Worm (Caenorhabditis elegans): ENCODE data around the gene fbxa-67.
A peak's percentile ranks its signal among the peaks of the same experiment; 100 is the strongest.

Gene fbxa-67

ce11 chrIII:943426-943927 is 7.0 kb downstream of the fbxa-67 start, which contains the start of gene fbxa-59:
TSS of gene fbxa-59 (minus strand) at chrIII:943476.
- TF ChIP-seq tbx-37 (GFP tag; conservative IDR thresholded peaks at IDR 0.05): no peak
- no peak for TF ChIP-seq scrt-1 (GFP tag; IDR thresholded peaks at IDR 0.05)

- TF ChIP-seq hmg-4 (GFP tag; optimal IDR thresholded peaks at IDR 0.05): no peak
- TF ChIP-seq hmbx-1 (tag; optimal IDR thresholded peaks at IDR 0.05): no peak
- no peak for TF ChIP-seq tbx-37 (GFP tag; conservative IDR thresholded peaks at IDR 0.05)
- no peak for TF ChIP-seq ceh-36 (tag; optimal IDR thresholded peaks at IDR 0.05)
- TF ChIP-seq sea-1 (GFP tag; conservative IDR thresholded peaks at IDR 0.05): no peak
- TF ChIP-seq tbx-11 (GFP tag; IDR thresholded peaks at IDR 0.05): no peak
- no peak for TF ChIP-seq flt-1 (GFP tag; IDR thresholded peaks at IDR 0.05)
Measured at ce11 chrIII:941958-942357, 8.5 kb downstream of the fbxa-67 start.

ce11 chrIII:938569-938968 is 11.9 kb downstream of the fbxa-67 start, which contains the start of gene fbxa-22:
TSS of gene fbxa-22 (plus strand) at chrIII:938869.
- TF ChIP-seq aly-1 (tag; optimal IDR thresholded peaks at IDR 0.05) (no peak), ceh-36 (tag; optimal IDR thresholded peaks at IDR 0.05) (no peak), pes-1 (GFP tag; IDR thresholded peaks at IDR 0.05) (no peak), B0310.2 (tag; optimal IDR thresholded peaks at IDR 0.05) (no peak), flt-1 (GFP tag; IDR thresholded peaks at IDR 0.05) (no peak), ets-7 (tag; optimal IDR thresholded peaks at IDR 0.05) (no peak), hmbx-1 (tag; optimal IDR thresholded peaks at IDR 0.05) (no peak), ama-1 (optimal IDR thresholded peaks at IDR 0.05) (no peak), ceh-13 (GFP tag; optimal IDR thresholded peaks at IDR 0.05) (no peak), tbx-37 (GFP tag; conservative IDR thresholded peaks at IDR 0.05) (no peak), hnd-1 (tag; optimal IDR thresholded peaks at IDR 0.05) (no peak), scrt-1 (GFP tag; IDR thresholded peaks at IDR 0.05) (no peak), F13C5.2 (tag; optimal IDR thresholded peaks at IDR 0.05) (no peak), hmg-4 (GFP tag; optimal IDR thresholded peaks at IDR 0.05) (no peak), tbx-11 (GFP tag; IDR thresholded peaks at IDR 0.05) (no peak), tra-4 (tag; optimal IDR thresholded peaks at IDR 0.05) (no peak), sea-1 (GFP tag; conservative IDR thresholded peaks at IDR 0.05) (no peak)

- TF ChIP-seq ets-7 (tag; optimal IDR thresholded peaks at IDR 0.05) (no peak), hnd-1 (tag; optimal IDR thresholded peaks at IDR 0.05) (no peak), sea-1 (GFP tag; conservative IDR thresholded peaks at IDR 0.05) (no peak), F13C5.2 (tag; optimal IDR thresholded peaks at IDR 0.05) (no peak), hmg-4 (GFP tag; optimal IDR thresholded peaks at IDR 0.05) (no peak)
Measured at ce11 chrIII:937961-938360, 12.5 kb downstream of the fbxa-67 start, which contains the start of gene fbxa-56. TSS of gene fbxa-56 (minus strand) at chrIII:938061.

ce11 chrIII:936037-936507 is 14.4 kb downstream of the fbxa-67 start, which contains the start of gene fbxa-55:
TSS of gene fbxa-55 (minus strand) at chrIII:936087.
- TF ChIP-seq tbx-11 (GFP tag; IDR thresholded peaks at IDR 0.05) (no peak), tbx-37 (GFP tag; conservative IDR thresholded peaks at IDR 0.05) (no peak), flt-1 (GFP tag; IDR thresholded peaks at IDR 0.05) (no peak), ceh-36 (tag; optimal IDR thresholded peaks at IDR 0.05) (no peak), hmbx-1 (tag; optimal IDR thresholded peaks at IDR 0.05) (no peak), ets-7 (tag; optimal IDR thresholded peaks at IDR 0.05) (no peak), pes-1 (GFP tag; IDR thresholded peaks at IDR 0.05) (no peak), hmg-4 (GFP tag; optimal IDR thresholded peaks at IDR 0.05) (no peak)

ce11 chrIII:931405-931804 is 19.1 kb downstream of the fbxa-67 start:
- TF ChIP-seq hmbx-1 (tag; optimal IDR thresholded peaks at IDR 0.05) (peak; percentile 90), B0310.2 (tag; optimal IDR thresholded peaks at IDR 0.05) (peak; percentile 9), ceh-36 (tag; optimal IDR thresholded peaks at IDR 0.05) (peak; percentile 85), F13C5.2 (tag; optimal IDR thresholded peaks at IDR 0.05) (peak; percentile 81), hnd-1 (tag; optimal IDR thresholded peaks at IDR 0.05) (peak; percentile 94), tra-4 (tag; optimal IDR thresholded peaks at IDR 0.05) (peak; percentile 32), aly-1 (tag; optimal IDR thresholded peaks at IDR 0.05) (peak; percentile 84), ets-7 (tag; optimal IDR thresholded peaks at IDR 0.05) (peak; percentile 94)

ce11 chrIII:926216-926615 is 24.3 kb downstream of the fbxa-67 start, which contains the start of gene pef-1:
TSS of gene pef-1 (minus strand) at chrIII:926316.
- TF ChIP-seq F13C5.2 (tag; optimal IDR thresholded peaks at IDR 0.05) (no peak), hnd-1 (tag; optimal IDR thresholded peaks at IDR 0.05) (no peak), aly-1 (tag; optimal IDR thresholded peaks at IDR 0.05) (no peak), sea-1 (GFP tag; conservative IDR thresholded peaks at IDR 0.05) (no peak), B0310.2 (tag; optimal IDR thresholded peaks at IDR 0.05) (no peak), tbx-37 (GFP tag; conservative IDR thresholded peaks at IDR 0.05) (no peak), tbx-11 (GFP tag; IDR thresholded peaks at IDR 0.05) (no peak), ama-1 (optimal IDR thresholded peaks at IDR 0.05) (no peak), pes-1 (GFP tag; IDR thresholded peaks at IDR 0.05) (no peak), flt-1 (GFP tag; IDR thresholded peaks at IDR 0.05) (no peak), hmg-4 (GFP tag; optimal IDR thresholded peaks at IDR 0.05) (no peak), tra-4 (tag; optimal IDR thresholded peaks at IDR 0.05) (no peak), ets-7 (tag; optimal IDR thresholded peaks at IDR 0.05) (no peak), scrt-1 (GFP tag; IDR thresholded peaks at IDR 0.05) (no peak)

- TF ChIP-seq B0310.2 (tag; optimal IDR thresholded peaks at IDR 0.05) (no peak), hnd-1 (tag; optimal IDR thresholded peaks at IDR 0.05) (no peak), aly-1 (tag; optimal IDR thresholded peaks at IDR 0.05) (no peak), tbx-11 (GFP tag; IDR thresholded peaks at IDR 0.05) (no peak), flt-1 (GFP tag; IDR thresholded peaks at IDR 0.05) (no peak), ceh-13 (GFP tag; optimal IDR thresholded peaks at IDR 0.05) (no peak), pes-1 (GFP tag; IDR thresholded peaks at IDR 0.05) (no peak), tra-4 (tag; optimal IDR thresholded peaks at IDR 0.05) (no peak)
Measured at ce11 chrIII:919322-919721, 31.1 kb downstream of the fbxa-67 start, which contains the start of gene F23H11.7. TSS of gene F23H11.7 (minus strand) at chrIII:919422.

Measured in whole organism, early embryonic.